Worm (Caenorhabditis elegans) whole organism, early embryonic: ENCODE data around the gene fdgt-2.

Source experiments
- B0310.2 ChIP-seq: sonication (generic microtip); optimal IDR thresholded peaks from 2 replicates; lab custom pipeline; 2016; ENCODE audit warnings: mild to moderate bottlenecking, missing genetic modification characterization, missing compliant biosample characterization
- F13C5.2 ChIP-seq: sonication (generic microtip); optimal IDR thresholded peaks from 2 replicates; lab custom pipeline; 2017; ENCODE audit warnings: mild to moderate bottlenecking, missing genetic modification characterization, inconsistent platforms, missing compliant biosample characterization
- aly-1 ChIP-seq: sonication (generic microtip); optimal IDR thresholded peaks from 2 replicates; lab custom pipeline; 2016; ENCODE audit warnings: missing genetic modification characterization, missing compliant biosample characterization
- ama-1 ChIP-seq: fragments of 150-350 bp; optimal IDR thresholded peaks from 2 replicates; lab custom pipeline; 2014
- ceh-13 ChIP-seq: fragments of 200-800 bp; sonication (Bioruptor generic); optimal IDR thresholded peaks from 2 replicates; lab custom pipeline; 2018; ENCODE audit warnings: mild to moderate bottlenecking, missing genetic modification characterization, missing compliant biosample characterization
- ceh-36 ChIP-seq: sonication (generic microtip); optimal IDR thresholded peaks from 2 replicates; lab custom pipeline; 2016; ENCODE audit warnings: missing genetic modification characterization, inconsistent platforms, missing compliant biosample characterization
- ets-7 ChIP-seq: sonication (generic microtip); optimal IDR thresholded peaks from 2 replicates; lab custom pipeline; 2016; ENCODE audit warnings: missing genotype, missing genetic modification characterization, missing compliant biosample characterization
- flt-1 ChIP-seq: fragments of 200-800 bp; sonication (Bioruptor generic); IDR thresholded peaks from 2 replicates; pipeline ENCODE4 v1.3.6; 2022; ENCODE audit warnings: missing genetic modification characterization, missing compliant biosample characterization
- hmbx-1 ChIP-seq: sonication (generic microtip); optimal IDR thresholded peaks from 2 replicates; lab custom pipeline; 2016; ENCODE audit warnings: mild to moderate bottlenecking, missing genetic modification characterization, missing compliant biosample characterization
- hmg-4 ChIP-seq: fragments of 200-800 bp; sonication (Bioruptor generic); optimal IDR thresholded peaks from 2 replicates; lab custom pipeline; 2018; ENCODE audit warnings: mild to moderate bottlenecking, missing genetic modification characterization, missing compliant biosample characterization
- hnd-1 ChIP-seq: sonication (generic microtip); optimal IDR thresholded peaks from 2 replicates; lab custom pipeline; 2016; ENCODE audit warnings: missing genetic modification characterization, missing compliant biosample characterization
- pes-1 ChIP-seq: fragments of 200-800 bp; sonication (Bioruptor generic); IDR thresholded peaks from 2 replicates; pipeline ENCODE4 v1.3.6; 2022; ENCODE audit warnings: missing genetic modification reagents, missing genetic modification characterization, missing compliant biosample characterization
- scrt-1 ChIP-seq: fragments of 200-800 bp; sonication (Bioruptor generic); IDR thresholded peaks from 2 replicates; pipeline ENCODE4 v1.3.6; 2022; ENCODE audit warnings: missing genetic modification characterization, missing compliant biosample characterization
- sea-1 ChIP-seq: fragments of 200-800 bp; sonication (Bioruptor generic); conservative IDR thresholded peaks from 2 replicates; pipeline ENCODE4 v1.3.6; 2022; ENCODE audit warnings: missing genetic modification characterization, missing compliant biosample characterization
- tbx-11 ChIP-seq: fragments of 200-800 bp; sonication (Bioruptor generic); IDR thresholded peaks from 2 replicates; pipeline ENCODE4 v1.3.6; 2022; ENCODE audit warnings: missing genetic modification characterization, missing compliant biosample characterization
- tbx-37 ChIP-seq: fragments of 200-800 bp; sonication (Bioruptor generic); conservative IDR thresholded peaks from 2 replicates; pipeline ENCODE4 v1.3.6; 2022; ENCODE audit warnings: missing genetic modification reagents, missing genetic modification characterization, missing compliant biosample characterization
- tra-4 ChIP-seq: sonication (generic microtip); optimal IDR thresholded peaks from 2 replicates; lab custom pipeline; 2017; ENCODE audit warnings: missing genetic modification characterization, missing compliant biosample characterization

Gene fdgt-2

ce11 chrII:8396041-8396440 is 21.4 kb upstream of the fdgt-2 start, which contains the start of gene F49E12.7:
F49E12.7 (minus strand) TSS chrII:8396141.
- no peak for TF ChIP-seq F13C5.2
- TF ChIP-seq tra-4 (tag; lab: Kevin White, UChicago), result no peak
- TF ChIP-seq aly-1 (tag; lab: Kevin White, UChicago), result no peak
- TF ChIP-seq hmg-4 (GFP tag; lab: Kevin White, UChicago), result no peak
- no peak for TF ChIP-seq tbx-37
- TF ChIP-seq hnd-1 (tag; lab: Kevin White, UChicago), result no peak
- TF ChIP-seq B0310.2, result no peak
- no peak for TF ChIP-seq tbx-11
- no peak for TF ChIP-seq ceh-36 (tag; lab: Kevin White, UChicago)
- no peak for TF ChIP-seq sea-1 (GFP tag; lab: Robert Waterston, UW)
- no peak for TF ChIP-seq flt-1
- no peak for TF ChIP-seq ets-7
- TF ChIP-seq scrt-1 (GFP tag; lab: Robert Waterston, UW), result no peak
- TF ChIP-seq hmbx-1 (tag; lab: Kevin White, UChicago), result no peak
- no peak for TF ChIP-seq ceh-13
- no peak for TF ChIP-seq ama-1 (lab: Kevin White, UChicago)
- no peak for TF ChIP-seq pes-1 (GFP tag; lab: Robert Waterston, UW)

DNA sequence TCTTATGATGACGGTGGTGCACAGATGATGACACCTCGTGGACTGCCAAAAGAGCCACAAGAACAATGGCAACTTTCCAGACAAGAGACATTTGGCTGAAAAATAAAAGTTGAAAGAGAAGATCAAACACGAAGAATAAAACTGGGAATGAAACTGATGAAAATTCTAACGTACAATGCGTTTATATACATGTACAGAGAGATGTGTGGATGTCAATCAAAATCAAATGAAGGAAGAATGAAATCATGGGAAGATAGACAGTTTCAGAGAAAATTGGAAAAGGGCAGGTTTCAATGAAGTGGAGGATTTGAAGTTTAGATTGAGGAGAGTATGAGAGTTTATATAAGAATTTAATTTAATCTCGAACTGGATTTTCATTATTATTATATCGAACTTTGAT is 18.4 kb upstream of the fdgt-2 start, which contains the start of gene dod-23:
Gene dod-23 (minus strand): TSS at position 101 of the 400 bp plus-strand sequence.
- no peak for TF ChIP-seq hmbx-1 (tag; lab: Kevin White, UChicago)
- no peak for TF ChIP-seq F13C5.2
- TF ChIP-seq ama-1 (lab: Kevin White, UChicago), result no peak

DNA sequence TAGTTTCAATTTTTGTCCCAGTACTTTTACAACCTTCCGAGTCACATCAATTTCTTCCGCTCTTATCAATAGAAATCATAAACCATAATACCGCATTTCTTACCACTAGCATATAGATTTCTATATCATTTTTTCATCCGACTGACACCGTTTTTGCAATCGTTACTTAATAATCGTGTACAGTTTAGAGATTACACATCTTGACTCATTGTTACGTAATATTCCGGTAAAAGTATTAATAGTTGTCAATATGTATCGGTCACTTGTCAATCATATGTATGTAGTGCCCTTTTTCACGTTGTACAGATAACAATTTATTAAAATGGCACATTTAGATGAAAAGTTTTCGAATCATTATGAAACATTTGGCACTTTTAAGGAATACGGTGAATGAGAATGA is 17.4 kb upstream of the fdgt-2 start:
- TF ChIP-seq hnd-1 (tag; lab: Kevin White, UChicago), result no peak
- TF ChIP-seq ceh-13, result no peak
- TF ChIP-seq ets-7, result no peak
- no peak for TF ChIP-seq flt-1
- TF ChIP-seq F13C5.2, result no peak
- no peak for TF ChIP-seq hmbx-1 (tag; lab: Kevin White, UChicago)

ce11 chrII:8404748-8405147 is 12.7 kb upstream of the fdgt-2 start, which contains the start of gene skpo-1:
skpo-1 (minus strand) TSS chrII:8404848.
- TF ChIP-seq tbx-37 (no peak), hmbx-1 (tag; lab: Kevin White, UChicago) (no peak), tra-4 (tag; lab: Kevin White, UChicago) (no peak), hmg-4 (GFP tag; lab: Kevin White, UChicago) (no peak), aly-1 (tag; lab: Kevin White, UChicago) (no peak), flt-1 (no peak), pes-1 (GFP tag; lab: Robert Waterston, UW) (no peak)

- TF ChIP-seq sea-1 (GFP tag; lab: Robert Waterston, UW), result no peak
- TF ChIP-seq aly-1 (tag; lab: Kevin White, UChicago), result no peak
- TF ChIP-seq hmg-4 (GFP tag; lab: Kevin White, UChicago), result no peak
- no peak for TF ChIP-seq hnd-1 (tag; lab: Kevin White, UChicago)
- no peak for TF ChIP-seq hmbx-1 (tag; lab: Kevin White, UChicago)
- TF ChIP-seq tbx-11, result no peak
- TF ChIP-seq pes-1 (GFP tag; lab: Robert Waterston, UW), result no peak
- TF ChIP-seq tra-4 (tag; lab: Kevin White, UChicago), result no peak
- TF ChIP-seq B0310.2, result no peak
- TF ChIP-seq ceh-13, result no peak
- no peak for TF ChIP-seq ets-7
- no peak for TF ChIP-seq tbx-37
- TF ChIP-seq ceh-36 (tag; lab: Kevin White, UChicago), result no peak
- no peak for TF ChIP-seq flt-1
- TF ChIP-seq F13C5.2, result no peak
These were observed 12.1 kb upstream of the fdgt-2 start, which contains the start of gene ubc-24 for ce11 chrII:8405303-8405702. ubc-24 (plus strand) TSS chrII:8405603.

- TF ChIP-seq ceh-13 (no peak), F13C5.2 (no peak), sea-1 (GFP tag; lab: Robert Waterston, UW) (no peak), scrt-1 (GFP tag; lab: Robert Waterston, UW) (no peak), ama-1 (lab: Kevin White, UChicago) (no peak), pes-1 (GFP tag; lab: Robert Waterston, UW) (no peak), aly-1 (tag; lab: Kevin White, UChicago) (no peak), hmg-4 (GFP tag; lab: Kevin White, UChicago) (no peak), ceh-36 (tag; lab: Kevin White, UChicago) (no peak), B0310.2 (no peak), flt-1 (no peak), hmbx-1 (tag; lab: Kevin White, UChicago) (no peak), hnd-1 (tag; lab: Kevin White, UChicago) (no peak), ets-7 (no peak), tra-4 (tag; lab: Kevin White, UChicago) (no peak), tbx-37 (no peak), tbx-11 (no peak)
These were observed 9.9 kb upstream of the fdgt-2 start, which contains the start of gene sra-13 for ce11 chrII:8407491-8407890. sra-13 (plus strand) TSS chrII:8407685.

ce11 chrII:8409538-8409937 is 7.9 kb upstream of the fdgt-2 start:
- no peak for TF ChIP-seq scrt-1 (GFP tag; lab: Robert Waterston, UW)
- no peak for TF ChIP-seq aly-1 (tag; lab: Kevin White, UChicago)
- no peak for TF ChIP-seq ceh-13
- TF ChIP-seq sea-1 (GFP tag; lab: Robert Waterston, UW), result no peak
- TF ChIP-seq tbx-37, result no peak
- TF ChIP-seq hmg-4 (GFP tag; lab: Kevin White, UChicago), result no peak
- no peak for TF ChIP-seq hnd-1 (tag; lab: Kevin White, UChicago)
- no peak for TF ChIP-seq F13C5.2
- TF ChIP-seq tbx-11, result no peak
- TF ChIP-seq ceh-36 (tag; lab: Kevin White, UChicago), result no peak
- TF ChIP-seq B0310.2, result no peak
- no peak for TF ChIP-seq pes-1 (GFP tag; lab: Robert Waterston, UW)
- no peak for TF ChIP-seq tra-4 (tag; lab: Kevin White, UChicago)
- TF ChIP-seq flt-1, result no peak
- no peak for TF ChIP-seq ama-1 (lab: Kevin White, UChicago)
- TF ChIP-seq ets-7, result no peak
- no peak for TF ChIP-seq hmbx-1 (tag; lab: Kevin White, UChicago)

DNA sequence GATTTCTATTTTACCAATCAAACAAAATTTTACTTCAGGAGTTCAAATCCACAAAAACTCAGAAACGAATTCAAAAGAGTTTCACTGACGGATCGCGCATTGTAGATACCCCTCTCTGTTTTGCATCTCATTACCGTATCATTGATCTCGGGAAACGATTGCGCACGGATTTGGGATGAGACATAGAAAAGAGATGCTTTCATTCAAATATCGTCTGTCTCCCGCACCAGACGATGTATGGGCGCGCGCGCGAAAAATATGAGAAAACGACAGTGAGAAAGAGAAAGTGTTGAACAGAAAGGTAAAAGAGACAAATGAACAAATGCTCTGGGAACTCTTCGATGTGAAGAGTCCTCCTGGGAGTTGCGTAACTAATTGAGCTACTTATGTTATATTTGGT is 6.4 kb upstream of the fdgt-2 start:
- TF ChIP-seq ceh-36 (tag; lab: Kevin White, UChicago) (no peak), aly-1 (tag; lab: Kevin White, UChicago) (no peak), ama-1 (lab: Kevin White, UChicago) (no peak), ceh-13 (no peak), tbx-11 (no peak), hmbx-1 (tag; lab: Kevin White, UChicago) (no peak), ets-7 (no peak), scrt-1 (GFP tag; lab: Robert Waterston, UW) (no peak), sea-1 (GFP tag; lab: Robert Waterston, UW) (no peak), tra-4 (tag; lab: Kevin White, UChicago) (no peak)
